Worm (Caenorhabditis elegans) whole organism, early embryonic: ENCODE data around the gene F21G4.6.
A peak's percentile ranks its signal among the peaks of the same experiment; 100 is the strongest.

Experiments
- B0310.2 ChIP-seq: sonication (generic microtip); optimal IDR thresholded peaks from 2 replicates; lab custom pipeline; 2016; ENCODE audit warnings: mild to moderate bottlenecking, missing genetic modification characterization, missing compliant biosample characterization
- F13C5.2 ChIP-seq: sonication (generic microtip); optimal IDR thresholded peaks from 2 replicates; lab custom pipeline; 2017; ENCODE audit warnings: mild to moderate bottlenecking, missing genetic modification characterization, inconsistent platforms, missing compliant biosample characterization
- aly-1 ChIP-seq: sonication (generic microtip); optimal IDR thresholded peaks from 2 replicates; lab custom pipeline; 2016; ENCODE audit warnings: missing genetic modification characterization, missing compliant biosample characterization
- ama-1 ChIP-seq: fragments of 150-350 bp; optimal IDR thresholded peaks from 2 replicates; lab custom pipeline; 2014
- ceh-13 ChIP-seq: fragments of 200-800 bp; sonication (Bioruptor generic); optimal IDR thresholded peaks from 2 replicates; lab custom pipeline; 2018; ENCODE audit warnings: mild to moderate bottlenecking, missing genetic modification characterization, missing compliant biosample characterization
- ceh-36 ChIP-seq: sonication (generic microtip); optimal IDR thresholded peaks from 2 replicates; lab custom pipeline; 2016; ENCODE audit warnings: missing genetic modification characterization, inconsistent platforms, missing compliant biosample characterization
- ets-7 ChIP-seq: sonication (generic microtip); optimal IDR thresholded peaks from 2 replicates; lab custom pipeline; 2016; ENCODE audit warnings: missing genotype, missing genetic modification characterization, missing compliant biosample characterization
- flt-1 ChIP-seq: fragments of 200-800 bp; sonication (Bioruptor generic); IDR thresholded peaks from 2 replicates; pipeline ENCODE4 v1.3.6; 2022; ENCODE audit warnings: missing genetic modification characterization, missing compliant biosample characterization
- hmbx-1 ChIP-seq: sonication (generic microtip); optimal IDR thresholded peaks from 2 replicates; lab custom pipeline; 2016; ENCODE audit warnings: mild to moderate bottlenecking, missing genetic modification characterization, missing compliant biosample characterization
- hmg-4 ChIP-seq: fragments of 200-800 bp; sonication (Bioruptor generic); optimal IDR thresholded peaks from 2 replicates; lab custom pipeline; 2018; ENCODE audit warnings: mild to moderate bottlenecking, missing genetic modification characterization, missing compliant biosample characterization
- hnd-1 ChIP-seq: sonication (generic microtip); optimal IDR thresholded peaks from 2 replicates; lab custom pipeline; 2016; ENCODE audit warnings: missing genetic modification characterization, missing compliant biosample characterization
- pes-1 ChIP-seq: fragments of 200-800 bp; sonication (Bioruptor generic); IDR thresholded peaks from 2 replicates; pipeline ENCODE4 v1.3.6; 2022; ENCODE audit warnings: missing genetic modification reagents, missing genetic modification characterization, missing compliant biosample characterization
- scrt-1 ChIP-seq: fragments of 200-800 bp; sonication (Bioruptor generic); IDR thresholded peaks from 2 replicates; pipeline ENCODE4 v1.3.6; 2022; ENCODE audit warnings: missing genetic modification characterization, missing compliant biosample characterization
- sea-1 ChIP-seq: fragments of 200-800 bp; sonication (Bioruptor generic); conservative IDR thresholded peaks from 2 replicates; pipeline ENCODE4 v1.3.6; 2022; ENCODE audit warnings: missing genetic modification characterization, missing compliant biosample characterization
- tbx-11 ChIP-seq: fragments of 200-800 bp; sonication (Bioruptor generic); IDR thresholded peaks from 2 replicates; pipeline ENCODE4 v1.3.6; 2022; ENCODE audit warnings: missing genetic modification characterization, missing compliant biosample characterization
- tbx-37 ChIP-seq: fragments of 200-800 bp; sonication (Bioruptor generic); conservative IDR thresholded peaks from 2 replicates; pipeline ENCODE4 v1.3.6; 2022; ENCODE audit warnings: missing genetic modification reagents, missing genetic modification characterization, missing compliant biosample characterization
- tra-4 ChIP-seq: sonication (generic microtip); optimal IDR thresholded peaks from 2 replicates; lab custom pipeline; 2017; ENCODE audit warnings: missing genetic modification characterization, missing compliant biosample characterization

The F21G4.6 gene

ce11 chrX:9933291-9934008 is 16.2 kb upstream of the F21G4.6 start:
- TF ChIP-seq flt-1 (GFP tag; lab: Robert Waterston, UW) (no peak), hmg-4 (GFP tag; lab: Kevin White, UChicago) (no peak), ets-7 (no peak), ceh-13 (GFP tag; lab: Kevin White, UChicago) (no peak), hmbx-1 (no peak), B0310.2 (no peak), tbx-11 (GFP tag; lab: Robert Waterston, UW) (no peak)

ce11 chrX:9932226-9932773 is 15.1 kb upstream of the F21G4.6 start, which contains the start of gene tsp-21:
TSS of gene tsp-21 (plus strand) at chrX:9932371.
- TF ChIP-seq ets-7 (peak; percentile 52), hnd-1 (tag; lab: Kevin White, UChicago) (no peak), sea-1 (GFP tag; lab: Robert Waterston, UW) (peak; percentile 19; the same call in 1 of the 2 replicates), ama-1 (lab: Kevin White, UChicago) (no peak), B0310.2 (peak; percentile 59), scrt-1 (GFP tag; lab: Robert Waterston, UW) (peak; percentile 68; the same call in 1 of the 2 replicates), hmg-4 (GFP tag; lab: Kevin White, UChicago) (peak; percentile 97), aly-1 (peak; percentile 66), ceh-13 (GFP tag; lab: Kevin White, UChicago) (peak; percentile 5), hmbx-1 (no peak), F13C5.2 (tag; lab: Kevin White, UChicago) (peak; percentile 86), pes-1 (no peak), tbx-37 (GFP tag; lab: Robert Waterston, UW) (peak; percentile 33; the same call in 1 of the 2 replicates), tra-4 (no peak), tbx-11 (GFP tag; lab: Robert Waterston, UW) (no peak), ceh-36 (tag; lab: Kevin White, UChicago) (peak; percentile 45), flt-1 (GFP tag; lab: Robert Waterston, UW) (peak; percentile 5; the same call in 1 of the 2 replicates)

DNA sequence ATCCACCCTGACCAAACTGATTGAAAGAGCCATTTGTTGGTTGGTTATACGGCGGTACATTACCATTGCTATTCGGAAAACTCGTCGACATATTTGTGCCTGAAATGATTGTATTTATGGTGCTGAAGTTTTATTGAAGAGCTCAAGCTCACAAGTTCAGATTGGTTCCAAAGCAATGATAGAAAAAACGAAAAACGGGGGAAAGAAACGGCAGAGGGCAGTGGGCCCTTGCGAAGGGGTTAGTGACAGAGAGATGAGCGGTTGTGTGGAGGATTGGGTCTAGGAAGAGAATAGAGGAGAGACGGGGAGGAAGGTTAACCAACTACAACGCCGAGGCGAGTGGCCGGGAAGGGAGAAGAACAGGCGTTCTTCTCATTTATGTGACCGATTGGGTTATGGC is 14.1 kb upstream of the F21G4.6 start, which contains the start of gene nra-3:
Gene nra-3, minus strand, starts transcription at position 101 of the 400 bp plus-strand sequence.
- peak; percentile 61 for TF ChIP-seq hmg-4 (GFP tag; lab: Kevin White, UChicago)
- no peak for TF ChIP-seq ets-7
- no peak for TF ChIP-seq flt-1 (GFP tag; lab: Robert Waterston, UW)
- TF ChIP-seq hmbx-1 = no peak
- TF ChIP-seq tbx-11 (GFP tag; lab: Robert Waterston, UW) = 0 out of 2 replicates have a peak, but pooled peaks have one; percentile 16
- 0 out of 2 replicates have a peak, but pooled peaks have one; percentile 27 for TF ChIP-seq sea-1 (GFP tag; lab: Robert Waterston, UW)
- TF ChIP-seq ceh-36 (tag; lab: Kevin White, UChicago) = no peak
- TF ChIP-seq B0310.2 = no peak
- no peak for TF ChIP-seq F13C5.2 (tag; lab: Kevin White, UChicago)
- TF ChIP-seq ceh-13 (GFP tag; lab: Kevin White, UChicago) = no peak

DNA sequence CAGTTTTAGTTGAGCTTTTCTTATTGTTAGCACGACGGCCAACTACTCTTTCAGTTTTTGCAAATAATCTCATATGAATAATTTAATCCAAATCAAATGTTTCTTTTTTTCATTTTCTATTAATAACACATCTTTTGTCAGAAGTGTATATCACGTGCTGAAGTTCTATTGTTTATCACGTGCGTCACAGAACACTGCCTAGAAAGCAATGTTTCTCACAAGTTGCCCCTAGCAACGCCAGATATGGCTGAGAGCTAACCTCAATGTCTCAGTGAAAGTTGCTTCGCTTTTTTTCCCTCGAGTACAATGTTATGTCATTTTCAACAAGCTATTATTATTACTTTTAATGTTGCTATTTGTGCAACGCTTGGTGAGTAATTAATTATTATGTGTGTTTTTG is 10.7 kb upstream of the F21G4.6 start:
- no peak for TF ChIP-seq ceh-13 (GFP tag; lab: Kevin White, UChicago)
- no peak for TF ChIP-seq hmbx-1
- no peak for TF ChIP-seq sea-1 (GFP tag; lab: Robert Waterston, UW)
- no peak for TF ChIP-seq hmg-4 (GFP tag; lab: Kevin White, UChicago)

DNA sequence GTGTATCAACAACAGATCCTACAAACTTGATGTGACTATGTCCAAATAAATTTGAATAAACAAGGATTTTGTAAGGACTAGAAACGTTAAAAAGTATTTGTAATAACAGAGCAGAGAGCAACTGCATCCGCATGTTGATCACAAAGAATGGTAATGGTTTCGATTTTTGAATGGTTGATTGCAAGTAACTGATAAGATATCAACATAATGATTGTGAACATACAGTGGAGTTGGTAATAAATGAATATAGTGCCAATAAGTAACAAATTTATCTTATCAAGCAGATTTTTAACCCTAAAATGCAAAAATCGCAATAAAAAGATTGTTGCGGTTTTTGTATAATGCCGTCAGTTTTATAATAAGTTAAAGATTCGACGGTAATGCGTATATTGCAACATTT is 7.7 kb upstream of the F21G4.6 start, which contains the start of gene ugt-23:
Gene ugt-23, minus strand, starts transcription at position 212 of the 400 bp plus-strand sequence.
- no peak for TF ChIP-seq hmg-4 (GFP tag; lab: Kevin White, UChicago)
- no peak for TF ChIP-seq hmbx-1
- no peak for TF ChIP-seq ceh-13 (GFP tag; lab: Kevin White, UChicago)
- no peak for TF ChIP-seq flt-1 (GFP tag; lab: Robert Waterston, UW)
- TF ChIP-seq B0310.2 = no peak

- TF ChIP-seq tbx-37 (GFP tag; lab: Robert Waterston, UW) = no peak
- TF ChIP-seq F13C5.2 (tag; lab: Kevin White, UChicago) = no peak
- TF ChIP-seq scrt-1 (GFP tag; lab: Robert Waterston, UW) = no peak
- TF ChIP-seq sea-1 (GFP tag; lab: Robert Waterston, UW) = no peak
- TF ChIP-seq hmbx-1 = no peak
- TF ChIP-seq ceh-36 (tag; lab: Kevin White, UChicago) = no peak
- TF ChIP-seq hmg-4 (GFP tag; lab: Kevin White, UChicago) = no peak
- no peak for TF ChIP-seq ama-1 (lab: Kevin White, UChicago)
- no peak for TF ChIP-seq pes-1
- TF ChIP-seq flt-1 (GFP tag; lab: Robert Waterston, UW) = no peak
These were observed 4.0 kb upstream of the F21G4.6 start, which contains the start of gene C17G1.2 for ce11 chrX:9921257-9921656. TSS of gene C17G1.2 (plus strand) at chrX:9921557.

- TF ChIP-seq F13C5.2 (tag; lab: Kevin White, UChicago) (no peak), B0310.2 (no peak), tra-4 (no peak), ceh-36 (tag; lab: Kevin White, UChicago) (no peak), ets-7 (no peak), hmbx-1 (no peak)
These were observed 1.7 kb upstream of the F21G4.6 start, which contains the start of gene folr-1 for ce11 chrX:9918997-9919396. TSS of gene folr-1 (plus strand) at chrX:9919297.

DNA sequence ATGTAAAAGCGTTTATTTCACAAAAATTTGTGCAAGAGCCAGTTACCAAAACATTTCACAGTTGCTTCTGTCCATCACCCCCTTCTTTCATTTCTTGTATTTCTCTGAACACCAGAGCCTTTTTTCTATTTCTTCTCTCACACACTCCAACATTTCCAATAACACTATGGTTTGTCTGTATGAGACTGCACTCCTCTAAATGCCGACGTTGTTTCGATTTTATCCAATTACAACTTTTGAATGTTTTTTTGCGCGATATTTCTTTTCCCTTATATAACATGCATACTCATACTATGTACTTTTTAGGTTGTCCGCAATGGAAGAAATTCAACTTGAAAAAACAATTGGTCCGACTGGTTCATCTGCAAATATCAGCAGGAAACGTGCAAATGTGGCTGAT is 11.4 kb downstream of the F21G4.6 start, which contains the start of gene F21G4.5:
Gene F21G4.5, plus strand, starts transcription at position 301 of the 400 bp plus-strand sequence.
- TF ChIP-seq F13C5.2 (tag; lab: Kevin White, UChicago) (no peak), ama-1 (lab: Kevin White, UChicago) (no peak), tbx-37 (GFP tag; lab: Robert Waterston, UW) (no peak), hmbx-1 (no peak), sea-1 (GFP tag; lab: Robert Waterston, UW) (no peak), B0310.2 (no peak), ets-7 (no peak), pes-1 (no peak), ceh-13 (GFP tag; lab: Kevin White, UChicago) (no peak), scrt-1 (GFP tag; lab: Robert Waterston, UW) (no peak), flt-1 (GFP tag; lab: Robert Waterston, UW) (no peak), hmg-4 (GFP tag; lab: Kevin White, UChicago) (no peak), tra-4 (no peak), hnd-1 (tag; lab: Kevin White, UChicago) (no peak), ceh-36 (tag; lab: Kevin White, UChicago) (no peak), aly-1 (no peak), tbx-11 (GFP tag; lab: Robert Waterston, UW) (no peak)
